ENCODE assay signal across 1 worm cellular context in the genomic region with DNA sequence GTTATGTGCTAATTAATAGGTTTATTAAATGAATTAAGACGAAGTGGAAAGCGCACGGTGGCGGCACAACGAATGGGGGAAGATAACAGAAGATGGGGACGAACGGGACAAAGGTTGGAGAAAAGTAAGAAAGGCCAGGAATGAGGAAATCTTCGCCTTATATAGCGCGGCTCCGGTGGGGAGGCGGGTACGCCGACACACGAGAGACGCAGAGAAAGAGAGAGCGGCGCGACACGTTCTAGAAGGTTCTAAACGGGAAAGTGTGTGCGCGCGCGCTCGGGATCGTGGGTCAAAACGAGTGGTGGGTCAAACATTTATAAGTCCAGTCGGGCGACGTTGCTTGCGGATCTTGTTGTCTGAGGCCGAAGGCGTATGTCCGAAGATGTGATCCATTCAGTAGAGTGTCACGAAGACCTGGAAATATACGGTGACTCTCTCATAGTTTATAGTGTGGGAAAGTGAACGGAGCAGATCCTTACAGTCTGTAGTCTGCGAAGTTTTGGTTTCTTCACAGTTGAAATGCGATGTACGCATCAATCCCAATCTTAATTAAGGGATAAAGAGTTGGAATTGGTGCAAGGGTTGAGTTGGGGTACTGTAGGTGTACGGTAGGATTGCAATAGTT.
A peak's percentile ranks its signal among the peaks of the same experiment; 100 is the strongest.
TF ChIP-seq lines count a peak whose summit lies in the region.

No protein-coding gene starts in this region.

TF ChIP-seq in whole organism, L4 larva, 104 proteins besides CTCF, POLR2A, EP300 and RAD21 (continued from another document):
- TF ChIP-seq Y48G9A.11 (GFP tag; IDR thresholded peaks at IDR 0.05; lab: Robert Waterston, UW): peak; percentile 31; the same call in 1 of the 2 replicates
- TF ChIP-seq ceh-44 (GFP tag; IDR thresholded peaks at IDR 0.05; lab: Robert Waterston, UW): 0 out of 2 replicates have a peak, but pooled peaks have one; percentile 50
- TF ChIP-seq nhr-41 (GFP tag; IDR thresholded peaks at IDR 0.05; lab: Robert Waterston, UW): peak; percentile 75; the same call in 1 of the 2 replicates
- TF ChIP-seq lin-38 (GFP tag; IDR thresholded peaks at IDR 0.05; lab: Robert Waterston, UW): peak; percentile 69
- TF ChIP-seq vab-7 (GFP tag; IDR thresholded peaks at IDR 0.05; lab: Robert Waterston, UW): 0 out of 2 replicates have a peak, but pooled peaks have one; percentile 21
- TF ChIP-seq hmg-1.1 (GFP tag; IDR thresholded peaks at IDR 0.05; lab: Robert Waterston, UW): peak; percentile 64; the same call in 1 of the 2 replicates
- TF ChIP-seq dmd-8 (GFP tag; IDR thresholded peaks at IDR 0.05; lab: Robert Waterston, UW): 0 out of 2 replicates have a peak, but pooled peaks have one; percentile 26
- peak; percentile 31; the same call in 1 of the 2 replicates for TF ChIP-seq arid-1 (GFP tag; conservative IDR thresholded peaks at IDR 0.05; lab: Robert Waterston, UW)
